Worm (Caenorhabditis elegans) whole organism, L4/young adult: ENCODE results near the gene chil-27.
"Not testable (repeated sequence)": the region's sequence is repeated elsewhere in the genome, so short reads cannot be mapped to it uniquely, and the experiment has no call there.

Experiments
- W03F9.2 ChIP-seq: fragments of 150-350 bp; optimal IDR thresholded peaks from 2 replicates; lab custom pipeline; 2014; ENCODE audit warnings: missing biosample characterization, missing genetic modification characterization
- dao-5 ChIP-seq: sonication (generic microtip); optimal IDR thresholded peaks from 2 replicates; lab custom pipeline; 2016; ENCODE audit warnings: missing genotype, missing genetic modification characterization, moderate library complexity, missing compliant biosample characterization
- him-1 ChIP-seq: sonication (generic microtip); optimal IDR thresholded peaks from 2 replicates; lab custom pipeline; 2016; ENCODE audit warnings: missing genotype, missing genetic modification reagents, missing genetic modification characterization, missing compliant biosample characterization

The chil-27 gene

ce11 chrII:9461881-9462280 is 15.8 kb upstream of the chil-27 start, which contains the start of gene chil-21:
Gene chil-21, minus strand, starts transcription at chrII:9461981.
- TF ChIP-seq dao-5, him-1, W03F9.2 (tag; lab: Kevin White, UChicago): not testable (repeated sequence)

- TF ChIP-seq W03F9.2 (tag; lab: Kevin White, UChicago): no peak
- no peak for TF ChIP-seq dao-5 (tag; lab: Kevin White, UChicago)
- no peak for TF ChIP-seq him-1 (tag; lab: Kevin White, UChicago)
Measured at ce11 chrII:9466095-9466494, 11.6 kb upstream of the chil-27 start, which contains the start of gene chil-22. Gene chil-22, minus strand, starts transcription at chrII:9466195.

- TF ChIP-seq dao-5 (tag; lab: Kevin White, UChicago) (no peak), W03F9.2 (tag; lab: Kevin White, UChicago) (no peak), him-1 (tag; lab: Kevin White, UChicago) (no peak)
Measured at ce11 chrII:9468414-9468813, 9.3 kb upstream of the chil-27 start, which contains the start of gene chil-23. Gene chil-23, minus strand, starts transcription at chrII:9468611.

- no peak for TF ChIP-seq dao-5 (tag; lab: Kevin White, UChicago)
- no peak for TF ChIP-seq him-1 (tag; lab: Kevin White, UChicago)
- TF ChIP-seq W03F9.2 (tag; lab: Kevin White, UChicago): no peak
Measured at ce11 chrII:9470027-9470426, 7.6 kb upstream of the chil-27 start, which contains the start of gene T19H5.6. Gene T19H5.6, minus strand, starts transcription at chrII:9470221.

ce11 chrII:9474367-9475105 is 3.1 kb upstream of the chil-27 start, which contains the start of the genes chil-25 and chil-26:
Gene chil-25, minus strand, starts transcription at chrII:9474467.
Gene chil-26, plus strand, starts transcription at chrII:9475055.
- TF ChIP-seq W03F9.2 (tag; lab: Kevin White, UChicago) (no peak), him-1 (tag; lab: Kevin White, UChicago) (no peak), dao-5 (tag; lab: Kevin White, UChicago) (no peak)

ce11 chrII:9480006-9480405 is 2.3 kb downstream of the chil-27 start, which contains the start of gene T19H5.7:
Gene T19H5.7, minus strand, starts transcription at chrII:9480106.
- TF ChIP-seq W03F9.2 (tag; lab: Kevin White, UChicago): no peak
- TF ChIP-seq him-1 (tag; lab: Kevin White, UChicago): no peak
- no peak for TF ChIP-seq dao-5 (tag; lab: Kevin White, UChicago)

ce11 chrII:9481427-9481826 is 3.8 kb downstream of the chil-27 start:
- TF ChIP-seq W03F9.2 (tag; lab: Kevin White, UChicago): no peak
- TF ChIP-seq dao-5 (tag; lab: Kevin White, UChicago): no peak
- TF ChIP-seq him-1 (tag; lab: Kevin White, UChicago): no peak

- TF ChIP-seq him-1 (tag; lab: Kevin White, UChicago) (no peak), W03F9.2 (tag; lab: Kevin White, UChicago) (no peak), dao-5 (tag; lab: Kevin White, UChicago) (no peak)
Measured at ce11 chrII:9482529-9482928, 4.9 kb downstream of the chil-27 start.

ce11 chrII:9483342-9483741 is 5.7 kb downstream of the chil-27 start:
- TF ChIP-seq him-1 (tag; lab: Kevin White, UChicago) (no peak), dao-5 (tag; lab: Kevin White, UChicago) (no peak), W03F9.2 (tag; lab: Kevin White, UChicago) (no peak)

- TF ChIP-seq W03F9.2 (tag; lab: Kevin White, UChicago) (no peak), him-1 (tag; lab: Kevin White, UChicago) (no peak), dao-5 (tag; lab: Kevin White, UChicago) (no peak)
Measured at ce11 chrII:9485081-9485730, 7.5 kb downstream of the chil-27 start.

- no peak for TF ChIP-seq him-1 (tag; lab: Kevin White, UChicago)
- no peak for TF ChIP-seq dao-5 (tag; lab: Kevin White, UChicago)
- peak; percentile 31 for TF ChIP-seq W03F9.2 (tag; lab: Kevin White, UChicago)
Measured at ce11 chrII:9487337-9487950, 9.8 kb downstream of the chil-27 start, which contains the start of gene T19H5.4. Gene T19H5.4, minus strand, starts transcription at chrII:9487387.

ce11 chrII:9489922-9490321 is 12.3 kb downstream of the chil-27 start:
- TF ChIP-seq him-1 (tag; lab: Kevin White, UChicago) (no peak), dao-5 (tag; lab: Kevin White, UChicago) (no peak), W03F9.2 (tag; lab: Kevin White, UChicago) (no peak)
